Worm (Caenorhabditis elegans) whole organism, L4/young adult: ENCODE measurements around the gene srh-222.

Experiments
- W03F9.2 ChIP-seq: fragments of 150-350 bp; optimal IDR thresholded peaks from 2 replicates; lab custom pipeline; 2014; ENCODE audit warnings: missing biosample characterization, missing genetic modification characterization
- dao-5 ChIP-seq: sonication (generic microtip); optimal IDR thresholded peaks from 2 replicates; lab custom pipeline; 2016; ENCODE audit warnings: missing genotype, missing genetic modification characterization, moderate library complexity, missing compliant biosample characterization
- him-1 ChIP-seq: sonication (generic microtip); optimal IDR thresholded peaks from 2 replicates; lab custom pipeline; 2016; ENCODE audit warnings: missing genotype, missing genetic modification reagents, missing genetic modification characterization, missing compliant biosample characterization

DNA sequence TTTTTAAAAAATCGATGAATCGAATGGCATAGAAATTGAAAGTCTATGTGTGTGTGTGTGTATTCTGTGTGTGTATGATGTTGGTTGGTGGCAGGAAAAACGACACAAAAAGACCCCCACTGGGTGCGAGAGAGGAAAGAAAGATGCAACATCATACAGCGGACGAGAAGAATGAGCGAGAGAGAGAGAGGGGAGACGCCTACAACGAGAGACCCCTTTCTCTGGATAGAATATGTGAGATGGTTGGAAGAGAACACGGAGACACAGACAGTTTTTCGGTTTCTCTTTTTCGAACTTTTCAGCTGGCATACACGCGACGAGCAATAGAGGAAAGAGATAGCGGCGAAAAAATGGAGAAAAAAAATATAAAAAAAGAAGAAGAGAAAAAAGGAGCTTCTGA is 40.2 kb downstream of the srh-222 start:
- TF ChIP-seq dao-5 (tag; lab: Kevin White, UChicago): no peak
- TF ChIP-seq him-1 (tag; lab: Kevin White, UChicago): peak; percentile 81
- no peak for TF ChIP-seq W03F9.2
